Fruit fly (Drosophila melanogaster) Kc167 (cell line): ENCODE measurements around the gene BORCS6.

Source experiments
- Myc ChIP-seq: fragments of >200 bp; optimal IDR thresholded peaks from 2 replicates; lab custom pipeline; 2017; ENCODE audit warnings: missing external identifiers
- Sin3A ChIP-seq: fragments of >200 bp; optimal IDR thresholded peaks from 2 replicates; lab custom pipeline; 2018; ENCODE audit warnings: missing external identifiers
- h ChIP-seq: fragments of >200 bp; optimal IDR thresholded peaks from 3 replicates; lab custom pipeline; 2018; ENCODE audit warnings: missing external identifiers
- insv ChIP-seq: fragments of >200 bp; optimal IDR thresholded peaks from 3 replicates; lab custom pipeline; 2018; ENCODE audit warnings: missing external identifiers
- psq ChIP-seq: fragments of >200 bp; optimal IDR thresholded peaks from 2 replicates; lab custom pipeline; 2017; ENCODE audit warnings: missing external identifiers
- ttk ChIP-seq: sonication (Bioruptor generic); optimal IDR thresholded peaks from 2 replicates; lab custom pipeline; 2017; ENCODE audit warnings: missing external identifiers

BORCS6 gene

dm6 chr3L:545512-546161 is 5.0 kb downstream of the BORCS6 start:
- TF ChIP-seq ttk (lab: Kevin White, UChicago) (no peak), Sin3A (lab: Kevin White, UChicago) (no peak), insv (lab: Kevin White, UChicago) (no peak), h (lab: Kevin White, UChicago) (no peak), Myc (lab: Kevin White, UChicago) (no peak), psq (no peak)

dm6 chr3L:546819-547441 is 6.3 kb downstream of the BORCS6 start:
- TF ChIP-seq insv (lab: Kevin White, UChicago), result no peak
- no peak for TF ChIP-seq h (lab: Kevin White, UChicago)
- TF ChIP-seq psq, result no peak
- no peak for TF ChIP-seq Sin3A (lab: Kevin White, UChicago)
- no peak for TF ChIP-seq ttk (lab: Kevin White, UChicago)
- no peak for TF ChIP-seq Myc (lab: Kevin White, UChicago)

DNA sequence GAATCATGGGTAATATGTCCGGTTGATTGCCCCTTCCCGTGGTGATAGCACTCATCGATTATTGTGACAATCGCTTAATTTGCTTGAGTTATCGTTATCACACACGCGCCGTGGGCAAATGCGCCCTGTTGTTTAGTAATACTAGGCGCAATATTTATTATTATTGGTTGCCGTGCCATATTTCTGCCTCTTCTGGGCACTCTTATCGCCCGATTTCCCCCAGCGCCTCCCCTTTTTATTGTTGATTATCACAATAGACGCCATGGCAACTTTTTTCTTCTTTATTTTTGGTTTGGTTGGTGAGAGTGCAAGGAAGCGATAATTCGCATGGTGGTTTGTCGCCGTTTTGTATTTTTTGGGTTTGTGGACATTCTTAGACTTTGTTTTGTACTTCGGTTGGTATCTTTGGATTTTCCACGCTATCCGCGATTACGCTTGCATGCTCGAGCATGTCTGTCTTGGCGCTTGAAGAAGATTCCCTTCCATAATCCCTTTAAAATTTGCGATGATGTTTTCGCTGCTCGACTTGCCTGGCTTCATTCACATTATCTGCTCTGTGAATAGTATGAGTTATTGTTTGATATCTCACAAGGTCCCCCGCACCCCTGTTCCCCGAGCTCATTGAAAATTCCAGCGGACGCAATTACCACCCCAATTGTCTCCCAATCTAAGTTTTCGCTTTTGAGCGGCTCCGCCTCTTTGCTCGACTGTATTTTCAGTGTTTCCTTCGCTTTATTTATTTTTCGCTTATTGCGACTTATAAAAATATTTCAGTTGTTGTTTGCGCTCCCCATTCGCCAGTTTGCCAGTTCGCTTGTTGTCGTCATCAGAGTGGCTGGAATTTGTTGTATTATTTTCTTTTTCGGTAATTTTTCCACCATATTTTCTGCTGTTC is 7.9 kb downstream of the BORCS6 start:
- TF ChIP-seq h (lab: Kevin White, UChicago) (no peak), Sin3A (lab: Kevin White, UChicago) (no peak)

dm6 chr3L:550082-550827 is 9.6 kb downstream of the BORCS6 start:
- TF ChIP-seq ttk (lab: Kevin White, UChicago) (no peak), h (lab: Kevin White, UChicago) (no peak), insv (lab: Kevin White, UChicago) (no peak), Myc (lab: Kevin White, UChicago) (no peak), psq (no peak), Sin3A (lab: Kevin White, UChicago) (no peak)

- TF ChIP-seq ttk (lab: Kevin White, UChicago) (no peak), insv (lab: Kevin White, UChicago) (no peak), h (lab: Kevin White, UChicago) (no peak), psq (no peak), Sin3A (lab: Kevin White, UChicago) (no peak), Myc (lab: Kevin White, UChicago) (no peak)
Observed at dm6 chr3L:550828-551094, 10.1 kb downstream of the BORCS6 start.

DNA sequence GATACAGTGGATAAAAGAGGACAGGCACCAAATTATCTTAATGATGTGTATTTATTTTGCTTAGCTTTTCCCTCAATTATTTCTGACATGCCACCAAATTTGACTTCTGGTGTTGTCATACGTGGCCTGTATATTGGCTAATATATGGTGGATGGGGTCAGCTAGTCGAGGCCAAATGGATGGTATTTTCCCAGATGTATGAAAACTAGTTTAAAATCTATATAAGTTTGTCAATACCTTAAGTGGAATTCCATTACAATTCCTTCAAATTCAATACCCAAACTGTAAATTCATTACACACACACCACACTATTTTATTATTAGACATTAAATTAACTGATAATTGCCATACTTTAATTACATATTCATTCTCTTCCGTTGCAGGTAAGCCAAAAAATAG is 11.2 kb downstream of the BORCS6 start:
- TF ChIP-seq Myc (lab: Kevin White, UChicago), result no peak
- no peak for TF ChIP-seq psq
- TF ChIP-seq ttk (lab: Kevin White, UChicago), result no peak
- TF ChIP-seq Sin3A (lab: Kevin White, UChicago), result no peak
- no peak for TF ChIP-seq h (lab: Kevin White, UChicago)
- TF ChIP-seq insv (lab: Kevin White, UChicago), result no peak

- no peak for TF ChIP-seq ttk (lab: Kevin White, UChicago)
- no peak for TF ChIP-seq insv (lab: Kevin White, UChicago)
- TF ChIP-seq Sin3A (lab: Kevin White, UChicago), result no peak
- TF ChIP-seq h (lab: Kevin White, UChicago), result no peak
- no peak for TF ChIP-seq psq
- TF ChIP-seq Myc (lab: Kevin White, UChicago), result no peak
Observed at dm6 chr3L:552446-552845, 11.8 kb downstream of the BORCS6 start.

DNA sequence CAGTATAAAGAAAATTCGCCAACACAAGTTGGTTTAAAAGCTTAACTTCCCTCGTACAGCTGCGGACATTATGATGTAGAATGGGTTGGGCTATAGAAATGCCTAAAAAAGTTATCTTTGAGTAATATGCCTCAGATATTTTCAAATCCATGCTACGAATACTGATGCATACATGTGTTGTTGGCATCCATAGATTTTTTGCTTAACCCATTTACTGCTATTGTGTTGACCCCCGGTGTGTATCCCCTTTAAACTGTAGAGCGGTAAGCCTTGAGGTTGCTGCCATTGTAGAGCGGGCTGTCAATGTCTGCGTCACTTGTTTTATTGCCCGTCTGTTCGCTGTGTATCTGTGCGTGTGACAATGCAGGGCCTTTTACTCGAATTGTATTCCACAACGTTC is 12.3 kb downstream of the BORCS6 start:
- TF ChIP-seq ttk (lab: Kevin White, UChicago) (no peak), psq (no peak), Myc (lab: Kevin White, UChicago) (no peak), h (lab: Kevin White, UChicago) (no peak), Sin3A (lab: Kevin White, UChicago) (no peak), insv (lab: Kevin White, UChicago) (no peak)

- TF ChIP-seq psq, result no peak
- no peak for TF ChIP-seq Sin3A (lab: Kevin White, UChicago)
- TF ChIP-seq insv (lab: Kevin White, UChicago), result no peak
- TF ChIP-seq Myc (lab: Kevin White, UChicago), result no peak
- TF ChIP-seq ttk (lab: Kevin White, UChicago), result no peak
- TF ChIP-seq h (lab: Kevin White, UChicago), result no peak
Observed at dm6 chr3L:554577-554976, 13.9 kb downstream of the BORCS6 start.

- TF ChIP-seq psq (no peak), h (lab: Kevin White, UChicago) (no peak), insv (lab: Kevin White, UChicago) (no peak), ttk (lab: Kevin White, UChicago) (no peak), Myc (lab: Kevin White, UChicago) (no peak), Sin3A (lab: Kevin White, UChicago) (no peak)
Observed at dm6 chr3L:555326-555725, 14.7 kb downstream of the BORCS6 start.

dm6 chr3L:555898-556540 is 15.4 kb downstream of the BORCS6 start:
- TF ChIP-seq insv (lab: Kevin White, UChicago) (no peak), psq (no peak), ttk (lab: Kevin White, UChicago) (no peak), Sin3A (lab: Kevin White, UChicago) (no peak), Myc (lab: Kevin White, UChicago) (no peak), h (lab: Kevin White, UChicago) (no peak)
